Worm (Caenorhabditis elegans): Measurements from ENCODE around the gene grl-3.

Gene grl-3

ce11 chrV:11398616-11399015 is 12.7 kb upstream of the grl-3 start, which contains the start of gene nas-17:
TSS of gene nas-17 (plus strand) at chrV:11398916.
- no peak for TF ChIP-seq unc-62 (GFP tag; optimal IDR thresholded peaks at IDR 0.05)

- TF ChIP-seq unc-62 (GFP tag; optimal IDR thresholded peaks at IDR 0.05): no peak
These were observed 8.7 kb upstream of the grl-3 start, which contains the start of gene nas-19 for ce11 chrV:11402610-11403009. TSS of gene nas-19 (minus strand) at chrV:11402710.

- TF ChIP-seq unc-62 (GFP tag; optimal IDR thresholded peaks at IDR 0.05): no peak
These were observed 8.3 kb upstream of the grl-3 start for ce11 chrV:11403059-11403458.

- no peak for TF ChIP-seq unc-62 (GFP tag; optimal IDR thresholded peaks at IDR 0.05)
These were observed 7.6 kb upstream of the grl-3 start for ce11 chrV:11403702-11404101.

- TF ChIP-seq unc-62 (GFP tag; optimal IDR thresholded peaks at IDR 0.05): no peak
These were observed 4.1 kb upstream of the grl-3 start, which contains the start of gene K03B8.6 for ce11 chrV:11407251-11407650. TSS of gene K03B8.6 (plus strand) at chrV:11407584.

- no peak for TF ChIP-seq unc-62 (GFP tag; optimal IDR thresholded peaks at IDR 0.05)
These were observed 814 bp downstream of the grl-3 start for ce11 chrV:11412125-11412524.

ce11 chrV:11415059-11415458 is 3.7 kb downstream of the grl-3 start, which contains the start of gene deg-3:
TSS of gene deg-3 (minus strand) at chrV:11415159.
- no peak for TF ChIP-seq unc-62 (GFP tag; optimal IDR thresholded peaks at IDR 0.05)

ce11 chrV:11421605-11422004 is 10.3 kb downstream of the grl-3 start, which contains the start of gene des-2:
TSS of gene des-2 (minus strand) at chrV:11421705.
- no peak for TF ChIP-seq unc-62 (GFP tag; optimal IDR thresholded peaks at IDR 0.05)

ce11 chrV:11424565-11424964 is 13.3 kb downstream of the grl-3 start, which contains the start of gene T26H10.2:
TSS of gene T26H10.2 (minus strand) at chrV:11424665.
- TF ChIP-seq unc-62 (GFP tag; optimal IDR thresholded peaks at IDR 0.05): no peak

ce11 chrV:11428728-11429127 is 17.4 kb downstream of the grl-3 start:
- no peak for TF ChIP-seq unc-62 (GFP tag; optimal IDR thresholded peaks at IDR 0.05)

ce11 chrV:11430823-11431222 is 19.5 kb downstream of the grl-3 start:
- no peak for TF ChIP-seq unc-62 (GFP tag; optimal IDR thresholded peaks at IDR 0.05)

ce11 chrV:11435242-11435641 is 23.9 kb downstream of the grl-3 start:
- no peak for TF ChIP-seq unc-62 (GFP tag; optimal IDR thresholded peaks at IDR 0.05)

ce11 chrV:11436407-11436806 is 25.1 kb downstream of the grl-3 start:
- no peak for TF ChIP-seq unc-62 (GFP tag; optimal IDR thresholded peaks at IDR 0.05)

- no peak for TF ChIP-seq unc-62 (GFP tag; optimal IDR thresholded peaks at IDR 0.05)
These were observed 27.2 kb downstream of the grl-3 start, which contains the start of gene dmsr-1 for ce11 chrV:11438464-11438863. TSS of gene dmsr-1 (plus strand) at chrV:11438764.

ce11 chrV:11439202-11439601 is 27.9 kb downstream of the grl-3 start:
- TF ChIP-seq unc-62 (GFP tag; optimal IDR thresholded peaks at IDR 0.05): no peak

- TF ChIP-seq unc-62 (GFP tag; optimal IDR thresholded peaks at IDR 0.05): no peak
These were observed 32.2 kb downstream of the grl-3 start, which contains the start of gene F57B7.2 for ce11 chrV:11443503-11443902. TSS of gene F57B7.2 (minus strand) at chrV:11443603.

ce11 chrV:11445375-11445774 is 34.1 kb downstream of the grl-3 start:
- no peak for TF ChIP-seq unc-62 (GFP tag; optimal IDR thresholded peaks at IDR 0.05)

- TF ChIP-seq unc-62 (GFP tag; optimal IDR thresholded peaks at IDR 0.05): no peak
These were observed 35.0 kb downstream of the grl-3 start, which contains the start of gene mig-17 for ce11 chrV:11446297-11446696. TSS of gene mig-17 (plus strand) at chrV:11446685.
